Fruit fly (Drosophila melanogaster) whole organism, embryonic: Measurements from ENCODE around the gene Klp67A.

Source experiments
- B-H1 ChIP-seq: fragments of 200-800 bp; sonication (Bioruptor generic); IDR thresholded peaks from 3 replicates; pipeline ENCODE4 v1.3.6; 2022; ENCODE audit warnings: missing biosample characterization, missing genetic modification characterization
- Bgb ChIP-seq: fragments of 200-800 bp; sonication (Bioruptor generic); IDR thresholded peaks from 2 replicates; pipeline ENCODE4 v1.3.6; 2022; ENCODE audit warnings: missing biosample characterization, missing genetic modification characterization; ENCODE audit not compliant: partially characterized antibody
- CG12391 ChIP-seq: fragments of 200-800 bp; sonication (Bioruptor generic); optimal IDR thresholded peaks from 3 replicates; lab custom pipeline; 2018; ENCODE audit warnings: missing biosample characterization, mild to moderate bottlenecking, missing genetic modification characterization, moderate library complexity
- CG12659 ChIP-seq: fragments of 200-800 bp; sonication (Bioruptor generic); optimal IDR thresholded peaks from 3 replicates; lab custom pipeline; 2017; ENCODE audit warnings: mild to moderate bottlenecking, missing biosample characterization, missing genetic modification reagents, missing genetic modification characterization
- CG15269 ChIP-seq: fragments of 200-800 bp; sonication (Bioruptor generic); optimal IDR thresholded peaks from 2 replicates; lab custom pipeline; 2018; ENCODE audit warnings: missing biosample characterization, mild to moderate bottlenecking, missing genetic modification characterization, moderate library complexity
- CG15514 ChIP-seq: fragments of 200-800 bp; sonication (Bioruptor generic); optimal IDR thresholded peaks from 3 replicates; lab custom pipeline; 2017; ENCODE audit warnings: missing biosample characterization, missing genetic modification characterization, mild to moderate bottlenecking, moderate library complexity, missing genetic modification reagents
- CG17612 ChIP-seq: fragments of 200-800 bp; sonication (Bioruptor generic); IDR thresholded peaks from 2 replicates; pipeline ENCODE4 v1.3.6; 2022; ENCODE audit warnings: missing biosample characterization, missing genetic modification characterization
- CG2116 ChIP-seq: fragments of 200-800 bp; sonication (Bioruptor generic); optimal IDR thresholded peaks from 3 replicates; lab custom pipeline; 2018; ENCODE audit warnings: missing biosample characterization, mild to moderate bottlenecking, missing genetic modification characterization
- CG30020 ChIP-seq: fragments of 200-800 bp; optimal IDR thresholded peaks from 2 replicates; lab custom pipeline; 2019; ENCODE audit warnings: missing biosample characterization, mild to moderate bottlenecking, missing genetic modification characterization, moderate library complexity
- CG30403 ChIP-seq: fragments of 200-800 bp; sonication (Bioruptor generic); optimal IDR thresholded peaks from 3 replicates; lab custom pipeline; 2016; ENCODE audit warnings: missing biosample characterization, missing genetic modification characterization
- CG30431 ChIP-seq: fragments of 200-800 bp; sonication (Bioruptor generic); optimal IDR thresholded peaks from 2 replicates; lab custom pipeline; 2017; ENCODE audit warnings: missing biosample characterization, missing genetic modification characterization
- CG31388 ChIP-seq: fragments of 200-800 bp; sonication (Bioruptor generic); optimal IDR thresholded peaks from 2 replicates; lab custom pipeline; 2016; ENCODE audit warnings: missing biosample characterization, missing genetic modification characterization
- CG3163 ChIP-seq: fragments of 200-800 bp; sonication (Bioruptor generic); optimal IDR thresholded peaks from 3 replicates; lab custom pipeline; 2016; ENCODE audit warnings: missing biosample characterization, missing genetic modification characterization
- CG33213 ChIP-seq: fragments of 200-800 bp; sonication (Bioruptor generic); optimal IDR thresholded peaks from 3 replicates; lab custom pipeline; 2016; ENCODE audit warnings: missing biosample characterization, missing genetic modification characterization
- CG4854 ChIP-seq: fragments of 200-800 bp; sonication (Bioruptor generic); optimal IDR thresholded peaks from 2 replicates; lab custom pipeline; 2016; ENCODE audit warnings: missing biosample characterization, missing genetic modification characterization, inconsistent platforms
- CG7745 ChIP-seq: fragments of 200-800 bp; sonication (Bioruptor generic); optimal IDR thresholded peaks from 2 replicates; lab custom pipeline; 2018; ENCODE audit warnings: missing biosample characterization, mild to moderate bottlenecking, missing genetic modification characterization, moderate library complexity
- CG9727 ChIP-seq: fragments of 200-800 bp; sonication (Bioruptor generic); optimal IDR thresholded peaks from 3 replicates; lab custom pipeline; 2017; ENCODE audit warnings: missing biosample characterization, mild to moderate bottlenecking, missing genetic modification characterization
- CHES-1-like ChIP-seq: fragments of 200-800 bp; sonication (Bioruptor generic); optimal IDR thresholded peaks from 2 replicates; lab custom pipeline; 2016; ENCODE audit warnings: missing biosample characterization, missing genetic modification characterization
- Chrac-16 ChIP-seq: fragments of 200-800 bp; sonication (Bioruptor generic); optimal IDR thresholded peaks from 3 replicates; lab custom pipeline; 2016; ENCODE audit warnings: missing biosample characterization, missing genetic modification characterization
- CrebB ChIP-seq: fragments of 200-800 bp; sonication (Bioruptor generic); optimal IDR thresholded peaks from 3 replicates; lab custom pipeline; 2018; ENCODE audit warnings: missing biosample characterization, mild to moderate bottlenecking, missing genetic modification characterization
- Dp ChIP-seq: fragments of 200-800 bp; sonication (Bioruptor generic); optimal IDR thresholded peaks from 2 replicates; lab custom pipeline; 2018; ENCODE audit warnings: missing biosample characterization, mild to moderate bottlenecking, missing genetic modification characterization, moderate library complexity
- Ets97D ChIP-seq: fragments of 200-800 bp; sonication (Bioruptor generic); optimal IDR thresholded peaks from 3 replicates; lab custom pipeline; 2016; ENCODE audit warnings: missing biosample characterization, missing genetic modification characterization
- H15 ChIP-seq: fragments of 200-800 bp; sonication (Bioruptor generic); IDR thresholded peaks from 3 replicates; pipeline ENCODE4 v1.3.6; 2022; ENCODE audit warnings: missing biosample characterization, missing genetic modification characterization
- HLH3B ChIP-seq: fragments of 200-800 bp; sonication (Bioruptor generic); IDR thresholded peaks from 2 replicates; pipeline ENCODE4 v1.3.6; 2022; ENCODE audit warnings: missing biosample characterization, missing genetic modification characterization
- Mrtf ChIP-seq: fragments of 200-800 bp; sonication (Bioruptor generic); IDR thresholded peaks from 3 replicates; pipeline ENCODE4 v1.3.6; 2022; ENCODE audit warnings: missing biosample characterization, missing genetic modification characterization
- NC2α ChIP-seq: fragments of 200-800 bp; sonication (Bioruptor generic); optimal IDR thresholded peaks from 2 replicates; lab custom pipeline; 2016; ENCODE audit warnings: missing biosample characterization, missing genetic modification characterization
- NFAT ChIP-seq: fragments of 200-800 bp; sonication (Bioruptor generic); IDR thresholded peaks from 2 replicates; pipeline ENCODE4 v1.3.6; 2022; ENCODE audit warnings: missing biosample characterization, missing genetic modification characterization
- Scr ChIP-seq: fragments of 200-800 bp; sonication (Bioruptor generic); IDR thresholded peaks from 2 replicates; pipeline ENCODE4 v1.3.6; 2022; ENCODE audit warnings: missing biosample characterization, missing genetic modification characterization; ENCODE audit not compliant: partially characterized antibody
- Spps ChIP-seq: fragments of 200-800 bp; sonication (Bioruptor generic); optimal IDR thresholded peaks from 2 replicates; lab custom pipeline; 2018; ENCODE audit warnings: missing biosample characterization, mild to moderate bottlenecking, missing genetic modification characterization
- TFAM ChIP-seq: fragments of 200-800 bp; sonication (Bioruptor generic); optimal IDR thresholded peaks from 2 replicates; lab custom pipeline; 2017; ENCODE audit warnings: missing biosample characterization, missing genetic modification characterization, inconsistent platforms
- ab ChIP-seq: fragments of 200-800 bp; sonication (Bioruptor generic); optimal IDR thresholded peaks from 2 replicates; lab custom pipeline; 2016; ENCODE audit warnings: missing biosample characterization, missing genetic modification characterization
- al ChIP-seq: fragments of 200-800 bp; sonication (Bioruptor generic); IDR thresholded peaks from 2 replicates; pipeline ENCODE4 v1.3.6; 2022; ENCODE audit warnings: missing biosample characterization, missing genetic modification characterization
- ara ChIP-seq: fragments of 200-800 bp; sonication (Bioruptor generic); IDR thresholded peaks from 2 replicates; pipeline ENCODE4 v1.3.6; 2022; ENCODE audit warnings: missing biosample characterization, missing genetic modification characterization
- bowl ChIP-seq: fragments of 200-800 bp; sonication (Bioruptor generic); IDR thresholded peaks from 2 replicates; pipeline ENCODE4 v1.3.6; 2022; ENCODE audit warnings: missing biosample characterization, missing genetic modification characterization
- br ChIP-seq: fragments of >200 bp; optimal IDR thresholded peaks from 2 replicates; lab custom pipeline; 2017
- btn ChIP-seq: fragments of 200-800 bp; sonication (Bioruptor generic); optimal IDR thresholded peaks from 2 replicates; lab custom pipeline; 2016; ENCODE audit warnings: missing biosample characterization, missing genetic modification characterization
- cato ChIP-seq: fragments of 200-800 bp; sonication (Bioruptor generic); optimal IDR thresholded peaks from 2 replicates; lab custom pipeline; 2016; ENCODE audit warnings: missing biosample characterization, missing genetic modification characterization, borderline replicate concordance
- dan ChIP-seq: fragments of 200-800 bp; sonication (Bioruptor generic); IDR thresholded peaks from 2 replicates; pipeline ENCODE4 v1.3.6; 2022; ENCODE audit warnings: missing biosample characterization, missing genetic modification characterization
- ftz-f1 ChIP-seq: fragments of 200-800 bp; sonication (Bioruptor generic); optimal IDR thresholded peaks from 2 replicates; lab custom pipeline; 2016; ENCODE audit warnings: missing biosample characterization, missing genetic modification characterization
- grn ChIP-seq: fragments of 200-800 bp; sonication (Bioruptor generic); optimal IDR thresholded peaks from 3 replicates; lab custom pipeline; 2017; ENCODE audit warnings: missing biosample characterization, missing genetic modification characterization
- gsb-n ChIP-seq: fragments of 200-800 bp; sonication (Bioruptor generic); optimal IDR thresholded peaks from 3 replicates; lab custom pipeline; 2018; ENCODE audit warnings: missing biosample characterization, mild to moderate bottlenecking, missing genetic modification characterization
- lbe ChIP-seq: fragments of 200-800 bp; sonication (Bioruptor generic); optimal IDR thresholded peaks from 2 replicates; lab custom pipeline; 2016; ENCODE audit warnings: missing biosample characterization, mild to moderate bottlenecking, missing genetic modification characterization
- lov ChIP-seq, 2 experiments: fragments of 200-800 bp in 1 of 2; fragments of >200 bp in 1 of 2; sonication (Bioruptor generic) in 1 of 2; IDR thresholded peaks in 1 of 2; optimal IDR thresholded peaks in 1 of 2; 2 replicates in 1 of 2; 3 replicates in 1 of 2; pipeline versions ENCODE4 v1.3.6 to Lab custom; 2017 to 2022; ENCODE audit warnings: missing biosample characterization in 1 of 2, missing genetic modification characterization in 1 of 2
- luna ChIP-seq: fragments of 200-800 bp; sonication (Bioruptor generic); optimal IDR thresholded peaks from 2 replicates; lab custom pipeline; 2016; ENCODE audit warnings: missing biosample characterization, missing genetic modification characterization
- mam ChIP-seq: fragments of 200-800 bp; sonication (Bioruptor generic); optimal IDR thresholded peaks from 3 replicates; lab custom pipeline; 2016; ENCODE audit warnings: missing biosample characterization, missing genetic modification characterization
- scrt ChIP-seq: fragments of 200-800 bp; sonication (Bioruptor generic); optimal IDR thresholded peaks from 2 replicates; lab custom pipeline; 2018; ENCODE audit warnings: missing biosample characterization, mild to moderate bottlenecking, missing genetic modification characterization, moderate library complexity
- sim ChIP-seq: fragments of 200-800 bp; sonication (Bioruptor generic); IDR thresholded peaks from 2 replicates; pipeline ENCODE4 v1.3.6; 2022; ENCODE audit warnings: missing biosample characterization, missing genetic modification characterization
- vfl ChIP-seq: fragments of 200-800 bp; sonication (Bioruptor generic); optimal IDR thresholded peaks from 2 replicates; lab custom pipeline; 2016; ENCODE audit warnings: missing biosample characterization, missing genetic modification characterization
- vvl ChIP-seq: fragments of 200-800 bp; sonication (Bioruptor generic); IDR thresholded peaks from 2 replicates; pipeline ENCODE4 v1.3.6; 2022; ENCODE audit warnings: missing biosample characterization, missing genetic modification characterization
- zf30C ChIP-seq: fragments of 200-800 bp; sonication (Bioruptor generic); optimal IDR thresholded peaks from 3 replicates; lab custom pipeline; 2018; ENCODE audit warnings: missing biosample characterization, mild to moderate bottlenecking, missing genetic modification characterization

Gene Klp67A

dm6 chr3L:9410754-9411423 lies 44.0 kb upstream of the Klp67A start, which contains the start of the genes CG4022 and Cpsf5 (continued):
- no peak for TF ChIP-seq lov (optimal IDR thresholded peaks at IDR 0.05; lab: Kevin White, UChicago)
- peak; percentile 71; the same call in 2 of the 3 replicates for TF ChIP-seq lov (GFP tag; IDR thresholded peaks at IDR 0.05; lab: Robert Waterston, UW)
- peak; percentile 79 for TF ChIP-seq al
- peak; percentile 52 for TF ChIP-seq CG33213 (GFP tag; lab: Kevin White, UChicago)
- 0 out of 2 replicates have a peak, but pooled peaks have one; percentile 13 for TF ChIP-seq bowl (GFP tag; lab: Robert Waterston, UW)
- TF ChIP-seq Bgb (GFP tag; lab: Robert Waterston, UW): peak; percentile 23; the same call in 1 of the 2 replicates
- peak; percentile 46 for TF ChIP-seq CG31388 (GFP tag; lab: Kevin White, UChicago)
- TF ChIP-seq Chrac-16: peak; percentile 85
- peak; percentile 62 for TF ChIP-seq CG4854 (GFP tag; lab: Kevin White, UChicago)
- peak; percentile 87 for TF ChIP-seq ara (GFP tag; lab: Robert Waterston, UW)
- TF ChIP-seq sim (GFP tag; lab: Robert Waterston, UW): no peak
- TF ChIP-seq CG15269: peak; percentile 88
- TF ChIP-seq ftz-f1 (GFP tag; lab: Kevin White, UChicago): no peak
- no peak for TF ChIP-seq TFAM
- peak; percentile 28 for TF ChIP-seq Dp (GFP tag; lab: Kevin White, UChicago)
- peak; percentile 83 for TF ChIP-seq CG2116
- TF ChIP-seq gsb-n: peak; percentile 84
- peak; percentile 54 for TF ChIP-seq vfl (GFP tag; lab: Kevin White, UChicago)
- peak; percentile 52 for TF ChIP-seq CG30431 (GFP tag; lab: Kevin White, UChicago)
- TF ChIP-seq CG30403 (GFP tag; lab: Kevin White, UChicago): peak; percentile 90
- TF ChIP-seq CG15514 (GFP tag; lab: Kevin White, UChicago): peak; percentile 100
- TF ChIP-seq btn: no peak
- no peak for TF ChIP-seq dan (GFP tag; lab: Robert Waterston, UW)
- TF ChIP-seq br: no peak
- no peak for TF ChIP-seq luna (GFP tag; lab: Kevin White, UChicago)
- TF ChIP-seq lbe (GFP tag; lab: Kevin White, UChicago): peak; percentile 66
- peak; percentile 54 for TF ChIP-seq cato (GFP tag; lab: Kevin White, UChicago)
- peak; percentile 73 for TF ChIP-seq mam (GFP tag; lab: Kevin White, UChicago)
- no peak for TF ChIP-seq CG17612
- peak; percentile 85 for TF ChIP-seq vvl (GFP tag; lab: Robert Waterston, UW)
- TF ChIP-seq scrt (GFP tag; lab: Kevin White, UChicago): peak; percentile 66
- peak; percentile 99 for TF ChIP-seq CG7745 (tag; lab: Kevin White, UChicago)
- TF ChIP-seq CG3163: peak; percentile 18
- TF ChIP-seq CHES-1-like (GFP tag; lab: Kevin White, UChicago): peak; percentile 60
- TF ChIP-seq CG30020 (tag; lab: Kevin White, UChicago): peak; percentile 78
- peak; percentile 45 for TF ChIP-seq ab
- peak; percentile 69; the same call in 2 of the 3 replicates for TF ChIP-seq H15 (GFP tag; lab: Robert Waterston, UW)
- peak; percentile 91 for TF ChIP-seq CG12659 (GFP tag; lab: Kevin White, UChicago)
- TF ChIP-seq CG12391: peak; percentile 95
- TF ChIP-seq HLH3B: peak; percentile 84
- TF ChIP-seq grn: peak; percentile 35
- TF ChIP-seq zf30C (GFP tag; lab: Kevin White, UChicago): no peak
- peak; percentile 63 for TF ChIP-seq Ets97D (GFP tag; lab: Kevin White, UChicago)
- TF ChIP-seq Scr (GFP tag; lab: Robert Waterston, UW): peak; percentile 41; the same call in 1 of the 2 replicates
- TF ChIP-seq CrebB (tag; lab: Kevin White, UChicago): peak; percentile 75
- no peak for TF ChIP-seq NC2α
- TF ChIP-seq CG9727: peak; percentile 84
- peak; percentile 72 for TF ChIP-seq NFAT
- TF ChIP-seq Spps (tag; lab: Kevin White, UChicago): peak; percentile 67
- TF ChIP-seq B-H1: peak; percentile 63; the same call in 2 of the 3 replicates
- TF ChIP-seq Mrtf (GFP tag; lab: Robert Waterston, UW): peak; percentile 40; the same call in 1 of the 3 replicates
